Worm (Caenorhabditis elegans): ENCODE measurements around the gene ZK622.4.

ZK622.4 gene

ce11 chrII:5326024-5326627 lies 33.6 kb downstream of the ZK622.4 start:
- TF ChIP-seq set-16 (GFP tag; IDR thresholded peaks at IDR 0.05) (no peak), pha-4 (GFP tag; IDR thresholded peaks at IDR 0.05) (no peak), pha-4 (tag; optimal IDR thresholded peaks at IDR 0.05) (no peak), ceh-32 (tag; optimal IDR thresholded peaks at IDR 0.05; ENCODE audit: poor library complexity) (no peak), spr-1 (tag; optimal IDR thresholded peaks at IDR 0.05) (no peak), daf-16 (GFP tag; optimal IDR thresholded peaks at IDR 0.05) (no peak), daf-16 (tag; optimal IDR thresholded peaks at IDR 0.05) (peak; percentile 58), ceh-20 (GFP tag; IDR thresholded peaks at IDR 0.05) (peak; percentile 74; the same call in 1 of the 2 replicates), nhr-11 (tag; optimal IDR thresholded peaks at IDR 0.05) (peak; percentile 58), gei-8 (GFP tag; optimal IDR thresholded peaks at IDR 0.05) (peak; percentile 3), ctbp-1 (GFP tag; IDR thresholded peaks at IDR 0.05) (peak; percentile 58; the same call in 1 of the 2 replicates), lin-39 (tag; optimal IDR thresholded peaks at IDR 0.05) (no peak), lin-29 (GFP tag; IDR thresholded peaks at IDR 0.05) (no peak), tag-97 (GFP tag; IDR thresholded peaks at IDR 0.05) (no peak), snpc-4 (tag; optimal IDR thresholded peaks at IDR 0.05) (no peak), mxl-3 (GFP tag; optimal IDR thresholded peaks at IDR 0.05) (peak; percentile 25), nhr-237 (tag; optimal IDR thresholded peaks at IDR 0.05) (no peak), R02D3.7 (tag; optimal IDR thresholded peaks at IDR 0.05) (no peak), arid-1 (GFP tag; conservative IDR thresholded peaks at IDR 0.05) (0 out of 2 replicates have a peak, but pooled peaks have one; percentile 20), lin-1 (GFP tag; IDR thresholded peaks at IDR 0.05) (no peak), nhr-48 (tag; optimal IDR thresholded peaks at IDR 0.05) (peak; percentile 54), ama-1 (optimal IDR thresholded peaks at IDR 0.05) (no peak), dpl-1 (GFP tag; optimal IDR thresholded peaks at IDR 0.05) (peak; percentile 20), fkh-10 (GFP tag; optimal IDR thresholded peaks at IDR 0.05) (peak; percentile 83), aha-1 (tag) (peak; percentile 58), F10B5.3 (tag; optimal IDR thresholded peaks at IDR 0.05) (no peak), lin-38 (GFP tag; IDR thresholded peaks at IDR 0.05) (0 out of 2 replicates have a peak, but pooled peaks have one; percentile 20), mdl-1 (tag; optimal IDR thresholded peaks at IDR 0.05) (peak in 1 of 2 experiments; percentile 69), nhr-6 (tag; optimal IDR thresholded peaks at IDR 0.05) (peak; percentile 13), dve-1 (tag; optimal IDR thresholded peaks at IDR 0.05; ENCODE audit: insufficient read depth) (peak; percentile 68), dmd-6 (GFP tag; IDR thresholded peaks at IDR 0.05) (peak; percentile 79), zip-2 (tag; optimal IDR thresholded peaks at IDR 0.05) (no peak), nhr-28 (tag; optimal IDR thresholded peaks at IDR 0.05) (peak; percentile 86), F37D6.2 (tag; optimal IDR thresholded peaks at IDR 0.05) (no peak), tra-1 (GFP tag; IDR thresholded peaks at IDR 0.05) (peak; percentile 17; the same call in 1 of the 2 replicates), hlh-11 (tag; optimal IDR thresholded peaks at IDR 0.05) (peak; percentile 79), ZK546.5 (tag; optimal IDR thresholded peaks at IDR 0.05) (no peak), mep-1 (tag; optimal IDR thresholded peaks at IDR 0.05) (peak; percentile 66), lin-13 (GFP tag; optimal IDR thresholded peaks at IDR 0.05) (peak; percentile 18), lin-15B (tag; optimal IDR thresholded peaks at IDR 0.05) (no peak), dmd-9 (GFP tag; IDR thresholded peaks at IDR 0.05) (no peak), T20F7.1 (GFP tag; optimal IDR thresholded peaks at IDR 0.05) (no peak), ceh-62 (tag; optimal IDR thresholded peaks at IDR 0.05) (no peak), duxl-1 (tag; optimal IDR thresholded peaks at IDR 0.05; ENCODE audit: poor library complexity) (no peak), D1046.2 (GFP tag; IDR thresholded peaks at IDR 0.05) (no peak), hmg-1.1 (GFP tag; IDR thresholded peaks at IDR 0.05) (peak; percentile 61; the same call in 1 of the 2 replicates), Y105C5A.15 (GFP tag; IDR thresholded peaks at IDR 0.05) (no peak), attf-4 (tag; optimal IDR thresholded peaks at IDR 0.05) (no peak), egl-43 (GFP tag; IDR thresholded peaks at IDR 0.05) (0 out of 2 replicates have a peak, but pooled peaks have one; percentile 32), rbr-2 (tag; optimal IDR thresholded peaks at IDR 0.05) (peak; percentile 70), nhr-77 (tag; optimal IDR thresholded peaks at IDR 0.05) (peak; percentile 40), egl-27 (tag; optimal IDR thresholded peaks at IDR 0.05) (no peak)

Data from whole organism, L4 larva.